Worm (Caenorhabditis elegans) whole organism, L3 larva: ENCODE results near the gene mnk-1.
A peak's percentile ranks its signal among the peaks of the same experiment; 100 is the strongest.

ENCODE experiments used
- ama-1 ChIP-seq: fragments of 150-350 bp; optimal IDR thresholded peaks from 2 replicates; lab custom pipeline; 2018
- ceh-28 ChIP-seq: fragments of 150-350 bp; optimal IDR thresholded peaks from 2 replicates; lab custom pipeline; 2014; ENCODE audit warnings: missing biosample characterization, missing genetic modification reagents, missing genetic modification characterization
- elt-1 ChIP-seq: fragments of 150-350 bp; optimal IDR thresholded peaks from 2 replicates; lab custom pipeline; 2014; ENCODE audit warnings: missing biosample characterization, missing genetic modification characterization
- nhr-11 ChIP-seq: fragments of 150-350 bp; optimal IDR thresholded peaks from 2 replicates; lab custom pipeline; 2014; ENCODE audit warnings: missing biosample characterization, missing genetic modification characterization
- nhr-76 ChIP-seq: fragments of 150-350 bp; sonication (generic microtip); optimal IDR thresholded peaks from 5 replicates; lab custom pipeline; 2014; ENCODE audit warnings: missing biosample characterization, missing genetic modification characterization
- nhr-77 ChIP-seq: fragments of 150-350 bp; optimal IDR thresholded peaks from 2 replicates; lab custom pipeline; 2014; ENCODE audit warnings: missing biosample characterization, missing genetic modification characterization
- unc-39 ChIP-seq: sonication (generic microtip); optimal IDR thresholded peaks from 4 replicates; lab custom pipeline; 2017; ENCODE audit warnings: missing biosample characterization, missing genetic modification characterization

- TF ChIP-seq elt-1 (tag; lab: Kevin White, UChicago), result no peak
- no peak for TF ChIP-seq nhr-76 (tag; lab: Kevin White, UChicago)
- TF ChIP-seq ama-1 (lab: Kevin White, UChicago), result peak; percentile 70
- no peak for TF ChIP-seq nhr-77 (tag; lab: Kevin White, UChicago)
- no peak for TF ChIP-seq unc-39
- no peak for TF ChIP-seq nhr-11
- no peak for TF ChIP-seq ceh-28 (tag; lab: Kevin White, UChicago)
Measured at ce11 chrII:10545924-10546783, 8.7 kb downstream of the mnk-1 start.
